Worm (Caenorhabditis elegans) whole organism, early embryonic: ENCODE measurements around the gene F53A9.8.

Experiments used
- B0310.2 ChIP-seq: sonication (generic microtip); optimal IDR thresholded peaks from 2 replicates; lab custom pipeline; 2016; ENCODE audit warnings: mild to moderate bottlenecking, missing genetic modification characterization, missing compliant biosample characterization
- F13C5.2 ChIP-seq: sonication (generic microtip); optimal IDR thresholded peaks from 2 replicates; lab custom pipeline; 2017; ENCODE audit warnings: mild to moderate bottlenecking, missing genetic modification characterization, inconsistent platforms, missing compliant biosample characterization
- aly-1 ChIP-seq: sonication (generic microtip); optimal IDR thresholded peaks from 2 replicates; lab custom pipeline; 2016; ENCODE audit warnings: missing genetic modification characterization, missing compliant biosample characterization
- ama-1 ChIP-seq: fragments of 150-350 bp; optimal IDR thresholded peaks from 2 replicates; lab custom pipeline; 2014
- ceh-13 ChIP-seq: fragments of 200-800 bp; sonication (Bioruptor generic); optimal IDR thresholded peaks from 2 replicates; lab custom pipeline; 2018; ENCODE audit warnings: mild to moderate bottlenecking, missing genetic modification characterization, missing compliant biosample characterization
- ceh-36 ChIP-seq: sonication (generic microtip); optimal IDR thresholded peaks from 2 replicates; lab custom pipeline; 2016; ENCODE audit warnings: missing genetic modification characterization, inconsistent platforms, missing compliant biosample characterization
- ets-7 ChIP-seq: sonication (generic microtip); optimal IDR thresholded peaks from 2 replicates; lab custom pipeline; 2016; ENCODE audit warnings: missing genotype, missing genetic modification characterization, missing compliant biosample characterization
- flt-1 ChIP-seq: fragments of 200-800 bp; sonication (Bioruptor generic); IDR thresholded peaks from 2 replicates; pipeline ENCODE4 v1.3.6; 2022; ENCODE audit warnings: missing genetic modification characterization, missing compliant biosample characterization
- hmbx-1 ChIP-seq: sonication (generic microtip); optimal IDR thresholded peaks from 2 replicates; lab custom pipeline; 2016; ENCODE audit warnings: mild to moderate bottlenecking, missing genetic modification characterization, missing compliant biosample characterization
- hmg-4 ChIP-seq: fragments of 200-800 bp; sonication (Bioruptor generic); optimal IDR thresholded peaks from 2 replicates; lab custom pipeline; 2018; ENCODE audit warnings: mild to moderate bottlenecking, missing genetic modification characterization, missing compliant biosample characterization
- hnd-1 ChIP-seq: sonication (generic microtip); optimal IDR thresholded peaks from 2 replicates; lab custom pipeline; 2016; ENCODE audit warnings: missing genetic modification characterization, missing compliant biosample characterization
- pes-1 ChIP-seq: fragments of 200-800 bp; sonication (Bioruptor generic); IDR thresholded peaks from 2 replicates; pipeline ENCODE4 v1.3.6; 2022; ENCODE audit warnings: missing genetic modification reagents, missing genetic modification characterization, missing compliant biosample characterization
- scrt-1 ChIP-seq: fragments of 200-800 bp; sonication (Bioruptor generic); IDR thresholded peaks from 2 replicates; pipeline ENCODE4 v1.3.6; 2022; ENCODE audit warnings: missing genetic modification characterization, missing compliant biosample characterization
- sea-1 ChIP-seq: fragments of 200-800 bp; sonication (Bioruptor generic); conservative IDR thresholded peaks from 2 replicates; pipeline ENCODE4 v1.3.6; 2022; ENCODE audit warnings: missing genetic modification characterization, missing compliant biosample characterization
- tbx-11 ChIP-seq: fragments of 200-800 bp; sonication (Bioruptor generic); IDR thresholded peaks from 2 replicates; pipeline ENCODE4 v1.3.6; 2022; ENCODE audit warnings: missing genetic modification characterization, missing compliant biosample characterization
- tbx-37 ChIP-seq: fragments of 200-800 bp; sonication (Bioruptor generic); conservative IDR thresholded peaks from 2 replicates; pipeline ENCODE4 v1.3.6; 2022; ENCODE audit warnings: missing genetic modification reagents, missing genetic modification characterization, missing compliant biosample characterization
- tra-4 ChIP-seq: sonication (generic microtip); optimal IDR thresholded peaks from 2 replicates; lab custom pipeline; 2017; ENCODE audit warnings: missing genetic modification characterization, missing compliant biosample characterization

The F53A9.8 gene

DNA sequence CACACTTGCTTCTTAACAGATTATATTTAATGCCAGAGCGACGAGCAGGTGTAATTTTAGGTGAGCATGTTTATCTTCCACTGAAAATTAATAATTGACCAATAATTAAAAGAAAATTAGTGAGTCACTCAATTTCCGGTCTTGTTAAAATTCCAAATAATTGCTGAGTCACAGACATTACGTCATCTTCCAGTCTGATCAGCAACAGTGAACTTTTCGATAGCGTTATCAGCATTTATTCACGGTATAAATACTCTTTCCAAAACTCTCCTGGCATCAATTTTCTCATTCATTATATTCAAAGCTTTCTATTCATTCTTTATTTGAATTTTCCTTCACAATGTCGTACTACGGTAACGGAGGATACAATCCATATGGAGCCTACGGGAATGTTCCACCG, 9.3 kb downstream of the F53A9.8 start, which contains the start of gene kreg-1:
Gene kreg-1 (plus strand): TSS at position 341 of the 400 bp plus-strand sequence.
- no peak for TF ChIP-seq aly-1 (tag; lab: Kevin White, UChicago)

DNA sequence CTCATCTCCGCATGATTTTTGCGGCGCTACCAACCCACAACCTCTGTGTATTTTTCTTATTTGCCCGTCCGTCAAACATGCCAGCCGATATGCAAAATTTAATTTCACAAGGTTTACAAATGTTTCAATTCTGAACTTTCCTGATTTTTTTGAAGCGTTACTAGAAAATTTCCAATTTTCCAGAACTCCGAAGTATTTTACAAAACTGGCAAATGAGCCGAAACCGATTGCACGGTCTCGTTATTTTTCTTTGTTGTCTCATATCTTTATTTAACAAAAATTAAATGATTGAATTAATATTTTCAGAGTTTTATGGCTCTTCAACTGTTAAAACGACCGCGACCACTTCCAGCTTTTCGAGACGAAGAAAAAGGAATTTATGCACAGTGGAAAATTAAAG, 10.7 kb downstream of the F53A9.8 start, which contains the start of gene F53A9.3:
Gene F53A9.3 (plus strand): TSS at position 301 of the 400 bp plus-strand sequence.
- TF ChIP-seq pes-1 (no peak), ceh-36 (tag; lab: Kevin White, UChicago) (no peak), aly-1 (tag; lab: Kevin White, UChicago) (no peak), hmg-4 (no peak), ets-7 (tag; lab: Kevin White, UChicago) (no peak), hmbx-1 (tag; lab: Kevin White, UChicago) (no peak), tbx-37 (GFP tag; lab: Robert Waterston, UW) (no peak), scrt-1 (GFP tag; lab: Robert Waterston, UW) (no peak), hnd-1 (tag; lab: Kevin White, UChicago) (no peak), F13C5.2 (tag; lab: Kevin White, UChicago) (no peak), B0310.2 (no peak), ama-1 (lab: Kevin White, UChicago) (no peak), tra-4 (tag; lab: Kevin White, UChicago) (no peak)

- TF ChIP-seq B0310.2 (no peak), F13C5.2 (tag; lab: Kevin White, UChicago) (no peak), sea-1 (GFP tag; lab: Robert Waterston, UW) (no peak), tbx-11 (GFP tag; lab: Robert Waterston, UW) (no peak), ama-1 (lab: Kevin White, UChicago) (no peak), flt-1 (GFP tag; lab: Robert Waterston, UW) (no peak), scrt-1 (GFP tag; lab: Robert Waterston, UW) (no peak), ets-7 (tag; lab: Kevin White, UChicago) (no peak), hnd-1 (tag; lab: Kevin White, UChicago) (no peak), pes-1 (no peak), tbx-37 (GFP tag; lab: Robert Waterston, UW) (no peak), aly-1 (tag; lab: Kevin White, UChicago) (no peak)
Measured at ce11 chrX:8704830-8705229, 13.9 kb downstream of the F53A9.8 start.

DNA sequence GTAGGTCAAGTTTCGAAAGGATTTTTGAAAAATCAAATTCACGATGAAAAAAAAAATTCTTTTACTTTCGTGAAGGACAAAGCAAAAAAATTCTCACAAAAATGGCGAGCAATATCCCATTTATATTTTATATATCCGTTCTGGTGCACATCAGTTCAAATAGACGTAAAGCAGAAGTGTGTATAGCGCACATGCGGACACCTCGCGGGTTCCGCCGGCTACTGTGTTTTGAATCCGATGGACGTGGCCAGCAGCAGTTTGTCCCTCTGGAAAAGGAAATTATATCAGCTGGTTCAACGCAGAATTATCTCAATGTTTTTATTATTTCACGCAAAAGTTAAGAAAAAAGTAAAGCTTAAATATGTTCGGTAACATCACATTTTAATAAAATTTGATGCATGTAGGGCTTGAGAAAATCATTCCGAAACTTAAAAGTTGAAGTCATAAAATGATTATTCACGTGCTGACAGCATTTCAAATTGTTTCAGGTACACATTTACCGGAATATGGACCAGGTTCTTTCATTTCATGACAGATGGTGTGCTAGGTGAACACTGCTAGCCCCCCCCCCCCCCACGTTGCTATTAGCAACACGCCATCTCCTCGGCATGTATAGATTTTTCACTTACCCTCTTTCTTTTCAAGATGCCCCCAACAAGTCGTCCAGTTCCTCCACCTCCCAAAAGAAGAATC, 14.9 kb downstream of the F53A9.8 start, which contains the start of gene jbts-14:
Gene jbts-14 (plus strand): TSS at position 643 of the 693 bp plus-strand sequence.
- TF ChIP-seq ceh-13 (GFP tag; lab: Kevin White, UChicago) (no peak), ets-7 (tag; lab: Kevin White, UChicago) (no peak), ama-1 (lab: Kevin White, UChicago) (no peak), scrt-1 (GFP tag; lab: Robert Waterston, UW) (no peak), aly-1 (tag; lab: Kevin White, UChicago) (no peak), B0310.2 (no peak), pes-1 (no peak), sea-1 (GFP tag; lab: Robert Waterston, UW) (no peak), tbx-37 (GFP tag; lab: Robert Waterston, UW) (no peak), hmbx-1 (tag; lab: Kevin White, UChicago) (no peak), tbx-11 (GFP tag; lab: Robert Waterston, UW) (no peak), ceh-36 (tag; lab: Kevin White, UChicago) (no peak), F13C5.2 (tag; lab: Kevin White, UChicago) (no peak), hmg-4 (no peak), flt-1 (GFP tag; lab: Robert Waterston, UW) (no peak), tra-4 (tag; lab: Kevin White, UChicago) (no peak), hnd-1 (tag; lab: Kevin White, UChicago) (no peak)

- no peak for TF ChIP-seq ceh-13 (GFP tag; lab: Kevin White, UChicago)
- no peak for TF ChIP-seq hmg-4
- no peak for TF ChIP-seq tra-4 (tag; lab: Kevin White, UChicago)
- no peak for TF ChIP-seq hnd-1 (tag; lab: Kevin White, UChicago)
- TF ChIP-seq scrt-1 (GFP tag; lab: Robert Waterston, UW) = no peak
- no peak for TF ChIP-seq B0310.2
- no peak for TF ChIP-seq sea-1 (GFP tag; lab: Robert Waterston, UW)
- TF ChIP-seq F13C5.2 (tag; lab: Kevin White, UChicago) = no peak
- TF ChIP-seq ets-7 (tag; lab: Kevin White, UChicago) = no peak
- no peak for TF ChIP-seq ceh-36 (tag; lab: Kevin White, UChicago)
- no peak for TF ChIP-seq tbx-11 (GFP tag; lab: Robert Waterston, UW)
- TF ChIP-seq pes-1 = no peak
Measured at ce11 chrX:8697517-8697916, 21.2 kb downstream of the F53A9.8 start, which contains the start of gene frpr-8. Gene frpr-8 (plus strand): TSS chrX:8697817.

DNA sequence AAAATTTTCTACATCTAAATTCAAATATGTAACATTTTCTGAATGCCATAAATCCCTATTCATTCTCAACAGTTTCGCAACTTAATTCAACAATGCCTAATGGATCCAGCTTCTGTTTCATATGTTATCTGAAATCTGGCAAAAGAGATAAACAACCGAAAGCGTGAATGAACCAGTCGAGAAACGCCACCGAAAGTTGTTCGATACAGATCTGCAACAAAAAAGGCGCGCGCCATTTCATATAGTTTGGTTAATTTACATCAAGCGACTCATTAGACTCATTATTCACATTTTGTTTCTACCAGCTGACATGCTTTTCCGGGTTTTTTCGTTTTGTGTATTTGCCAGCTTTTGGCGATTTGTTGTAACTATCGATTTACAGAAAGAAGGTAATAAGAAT, 37.1 kb downstream of the F53A9.8 start, which contains the start of gene K09E2.1:
Gene K09E2.1 (plus strand): TSS at position 301 of the 400 bp plus-strand sequence.
- TF ChIP-seq sea-1 (GFP tag; lab: Robert Waterston, UW) (no peak), pes-1 (no peak), B0310.2 (no peak), tra-4 (tag; lab: Kevin White, UChicago) (no peak), hmbx-1 (tag; lab: Kevin White, UChicago) (no peak), hmg-4 (no peak), F13C5.2 (tag; lab: Kevin White, UChicago) (no peak), flt-1 (GFP tag; lab: Robert Waterston, UW) (no peak), ama-1 (lab: Kevin White, UChicago) (no peak)

ce11 chrX:8677873-8678272, 40.8 kb downstream of the F53A9.8 start:
- TF ChIP-seq ceh-13 (GFP tag; lab: Kevin White, UChicago) (no peak), scrt-1 (GFP tag; lab: Robert Waterston, UW) (no peak), ets-7 (tag; lab: Kevin White, UChicago) (no peak), tbx-11 (GFP tag; lab: Robert Waterston, UW) (no peak), tbx-37 (GFP tag; lab: Robert Waterston, UW) (no peak), ama-1 (lab: Kevin White, UChicago) (no peak), flt-1 (GFP tag; lab: Robert Waterston, UW) (no peak), tra-4 (tag; lab: Kevin White, UChicago) (no peak), hmbx-1 (tag; lab: Kevin White, UChicago) (no peak)
